Worm (Caenorhabditis elegans) whole organism, L4 larva: ENCODE data around the gene dmsr-16.

ENCODE experiments used
- D1046.2 ChIP-seq: fragments of 200-800 bp; sonication (Bioruptor generic); IDR thresholded peaks from 2 replicates; pipeline ENCODE4 v1.3.6; 2022; ENCODE audit warnings: missing genetic modification characterization, missing compliant biosample characterization
- F49E8.2 ChIP-seq: sonication (generic microtip); optimal IDR thresholded peaks from 2 replicates; lab custom pipeline; 2016; ENCODE audit warnings: missing compliant biosample characterization, mild to moderate bottlenecking, missing genetic modification characterization, borderline replicate concordance
- R02D3.7 ChIP-seq: fragments of 150-350 bp; sonication (generic microtip); optimal IDR thresholded peaks from 3 replicates; lab custom pipeline; 2014; ENCODE audit warnings: missing biosample characterization, missing genetic modification characterization
- T26A8.4 ChIP-seq: fragments of 200-800 bp; sonication (Bioruptor generic); IDR thresholded peaks from 2 replicates; pipeline ENCODE4 v1.3.6; 2022; ENCODE audit warnings: missing genetic modification characterization, missing compliant biosample characterization
- ZK337.2 ChIP-seq: fragments of 200-800 bp; sonication (Bioruptor generic); IDR thresholded peaks from 2 replicates; pipeline ENCODE4 v1.3.6; 2022; ENCODE audit warnings: missing genetic modification reagents, missing genetic modification characterization, missing compliant biosample characterization
- ZK546.5 ChIP-seq, 2 experiments: sonication (generic microtip); optimal IDR thresholded peaks; 2 replicates each; lab custom pipeline; 2017; ENCODE audit warnings: missing biosample characterization in 2 of 2, missing genetic modification characterization in 2 of 2
- aha-1 ChIP-seq: fragments of 150-350 bp; peaks from one replicate; lab custom pipeline; 2014; ENCODE audit warnings: missing biosample characterization, missing genetic modification characterization
- aly-2 ChIP-seq: sonication (generic microtip); optimal IDR thresholded peaks from 2 replicates; lab custom pipeline; 2018; ENCODE audit warnings: missing biosample characterization, missing genetic modification characterization
- ama-1 ChIP-seq: fragments of 150-350 bp; optimal IDR thresholded peaks from 2 replicates; lab custom pipeline; 2014; ENCODE audit warnings: inconsistent platforms, mixed read lengths
- ceh-28 ChIP-seq: fragments of 150-350 bp; optimal IDR thresholded peaks from 2 replicates; lab custom pipeline; 2014; ENCODE audit warnings: missing biosample characterization, missing genetic modification reagents, missing genetic modification characterization
- ceh-32 ChIP-seq: sonication (generic microtip); optimal IDR thresholded peaks from 2 replicates; lab custom pipeline; 2016; ENCODE audit warnings: mild to moderate bottlenecking, missing genetic modification characterization, missing compliant biosample characterization; ENCODE audit not compliant: poor library complexity
- ces-1 ChIP-seq: fragments of 150-350 bp; sonication (generic microtip); optimal IDR thresholded peaks from 4 replicates; lab custom pipeline; 2014; ENCODE audit warnings: missing biosample characterization, missing genetic modification reagents, missing genetic modification characterization
- ctbp-1 ChIP-seq: fragments of 200-800 bp; sonication (Bioruptor generic); IDR thresholded peaks from 2 replicates; pipeline ENCODE4 v1.3.6; 2022; ENCODE audit warnings: missing genetic modification reagents, missing genetic modification characterization, missing compliant biosample characterization
- daf-19 ChIP-seq: fragments of 200-800 bp; sonication (Bioruptor generic); conservative IDR thresholded peaks from 2 replicates; pipeline ENCODE4 v1.3.6; 2022; ENCODE audit warnings: missing genetic modification characterization, missing compliant biosample characterization
- dmd-6 ChIP-seq: fragments of 200-800 bp; sonication (Bioruptor generic); IDR thresholded peaks from 2 replicates; pipeline ENCODE4 v1.3.6; 2022; ENCODE audit warnings: missing genetic modification reagents, missing genetic modification characterization, missing compliant biosample characterization
- dmd-8 ChIP-seq: fragments of 200-800 bp; sonication (Bioruptor generic); IDR thresholded peaks from 2 replicates; pipeline ENCODE4 v1.3.6; 2022; ENCODE audit warnings: missing genetic modification characterization, missing compliant biosample characterization
- dmd-9 ChIP-seq: fragments of 200-800 bp; sonication (Bioruptor generic); IDR thresholded peaks from 2 replicates; pipeline ENCODE4 v1.3.6; 2022; ENCODE audit warnings: missing genetic modification reagents, missing genetic modification characterization, missing compliant biosample characterization
- dve-1 ChIP-seq: sonication (generic microtip); optimal IDR thresholded peaks from 2 replicates; lab custom pipeline; 2017; ENCODE audit warnings: antibody characterized with exemption, mild to moderate bottlenecking, missing genetic modification characterization, missing compliant biosample characterization; ENCODE audit not compliant: insufficient read depth
- egl-43 ChIP-seq: fragments of 200-800 bp; sonication (Bioruptor generic); IDR thresholded peaks from 2 replicates; pipeline ENCODE4 v1.3.6; 2022; ENCODE audit warnings: missing genetic modification reagents, missing genetic modification characterization, missing compliant biosample characterization
- gei-8 ChIP-seq: fragments of 200-800 bp; sonication (Bioruptor generic); optimal IDR thresholded peaks from 2 replicates; lab custom pipeline; 2018; ENCODE audit warnings: mild to moderate bottlenecking, missing genetic modification characterization, missing compliant biosample characterization
- hlh-30 ChIP-seq: sonication (generic microtip); optimal IDR thresholded peaks from 2 replicates; lab custom pipeline; 2017; ENCODE audit warnings: antibody characterized with exemption, mild to moderate bottlenecking, missing genetic modification characterization, missing compliant biosample characterization; ENCODE audit not compliant: insufficient read depth
- lin-1 ChIP-seq: fragments of 200-800 bp; sonication (Bioruptor generic); IDR thresholded peaks from 2 replicates; pipeline ENCODE4 v1.3.6; 2022; ENCODE audit warnings: missing genetic modification reagents, missing genetic modification characterization, missing compliant biosample characterization
- lin-15B ChIP-seq: fragments of 150-350 bp; sonication (generic microtip); optimal IDR thresholded peaks from 3 replicates; lab custom pipeline; 2014; ENCODE audit warnings: missing biosample characterization, missing genetic modification characterization
- lsy-2 ChIP-seq, 2 experiments: fragments of 150-350 bp in 1 of 2; sonication (generic microtip) in 1 of 2; optimal IDR thresholded peaks; 2 replicates each; lab custom pipeline; 2014 to 2017; ENCODE audit warnings: missing biosample characterization in 2 of 2, missing genetic modification characterization in 2 of 2
- madf-5 ChIP-seq, 2 experiments: fragments of 200-800 bp; sonication (Bioruptor generic); IDR thresholded peaks; 2 replicates each; pipeline ENCODE4 v1.3.6; 2022; ENCODE audit warnings: missing compliant biosample characterization in 2 of 2, missing genetic modification characterization in 2 of 2
- nhr-111 ChIP-seq: fragments of 200-800 bp; sonication (Bioruptor generic); optimal IDR thresholded peaks from 2 replicates; lab custom pipeline; 2018; ENCODE audit warnings: mild to moderate bottlenecking, missing genetic modification characterization, missing compliant biosample characterization
- nhr-237 ChIP-seq: sonication (generic microtip); optimal IDR thresholded peaks from 2 replicates; lab custom pipeline; 2017; ENCODE audit warnings: missing biosample characterization, missing genetic modification characterization
- nhr-48 ChIP-seq: sonication (generic microtip); optimal IDR thresholded peaks from 2 replicates; lab custom pipeline; 2016; ENCODE audit warnings: mild to moderate bottlenecking, missing genetic modification characterization, missing compliant biosample characterization
- nhr-76 ChIP-seq: fragments of 150-350 bp; optimal IDR thresholded peaks from 2 replicates; lab custom pipeline; 2014; ENCODE audit warnings: missing biosample characterization, missing genetic modification characterization
- nhr-77 ChIP-seq: fragments of 150-350 bp; optimal IDR thresholded peaks from 2 replicates; lab custom pipeline; 2014; ENCODE audit warnings: missing biosample characterization, missing genetic modification characterization
- pha-4 ChIP-seq, 2 experiments: fragments of 150-350 bp in 1 of 2; fragments of 200-800 bp in 1 of 2; sonication (Bioruptor generic) in 1 of 2; IDR thresholded peaks in 1 of 2; optimal IDR thresholded peaks in 1 of 2; 2 replicates each; pipeline versions ENCODE4 v1.3.6 to Lab custom; 2014 to 2022; ENCODE audit warnings: missing genetic modification characterization in 2 of 2, missing genetic modification reagents in 2 of 2, missing biosample characterization in 1 of 2, missing compliant biosample characterization in 1 of 2
- php-3 ChIP-seq: fragments of 200-800 bp; sonication (Bioruptor generic); IDR thresholded peaks from 2 replicates; pipeline ENCODE4 v1.3.6; 2022; ENCODE audit warnings: missing genetic modification reagents, missing genetic modification characterization, missing compliant biosample characterization
- saeg-2 ChIP-seq: fragments of 200-800 bp; sonication (Bioruptor generic); IDR thresholded peaks from 2 replicates; pipeline ENCODE4 v1.3.6; 2022; ENCODE audit warnings: missing genetic modification reagents, missing genetic modification characterization, missing compliant biosample characterization
- snpc-1.2 ChIP-seq: fragments of 200-800 bp; sonication (Bioruptor generic); IDR thresholded peaks from 2 replicates; pipeline ENCODE4 v1.3.6; 2022; ENCODE audit warnings: missing genetic modification reagents, missing genetic modification characterization, missing compliant biosample characterization
- tag-97 ChIP-seq: fragments of 200-800 bp; sonication (Bioruptor generic); IDR thresholded peaks from 2 replicates; pipeline ENCODE4 v1.3.6; 2022; ENCODE audit warnings: missing genetic modification characterization, missing compliant biosample characterization
- unc-130 ChIP-seq: sonication (generic microtip); optimal IDR thresholded peaks from 2 replicates; lab custom pipeline; 2016; ENCODE audit warnings: missing genetic modification reagents, missing genetic modification characterization, missing compliant biosample characterization
- unc-39 ChIP-seq: sonication (generic microtip); optimal IDR thresholded peaks from 2 replicates; lab custom pipeline; 2017; ENCODE audit warnings: missing biosample characterization, missing genetic modification characterization
- unc-62 ChIP-seq, 3 experiments: fragments of 150-350 bp in 1 of 3; sonication (generic microtip); optimal IDR thresholded peaks in 2 of 3; peaks in 1 of 3; 1 replicate in 1 of 3; 2 replicates in 2 of 3; lab custom pipeline; 2014 to 2017; ENCODE audit warnings: missing biosample characterization in 3 of 3, missing genetic modification characterization in 3 of 3, missing genetic modification reagents in 3 of 3, missing genotype in 1 of 3
- zag-1 ChIP-seq: fragments of 150-350 bp; optimal IDR thresholded peaks from 2 replicates; lab custom pipeline; 2014; ENCODE audit warnings: missing biosample characterization, missing genetic modification characterization
- zip-2 ChIP-seq: fragments of 150-350 bp; optimal IDR thresholded peaks from 2 replicates; lab custom pipeline; 2014; ENCODE audit warnings: missing biosample characterization, missing genetic modification characterization

Gene dmsr-16

DNA sequence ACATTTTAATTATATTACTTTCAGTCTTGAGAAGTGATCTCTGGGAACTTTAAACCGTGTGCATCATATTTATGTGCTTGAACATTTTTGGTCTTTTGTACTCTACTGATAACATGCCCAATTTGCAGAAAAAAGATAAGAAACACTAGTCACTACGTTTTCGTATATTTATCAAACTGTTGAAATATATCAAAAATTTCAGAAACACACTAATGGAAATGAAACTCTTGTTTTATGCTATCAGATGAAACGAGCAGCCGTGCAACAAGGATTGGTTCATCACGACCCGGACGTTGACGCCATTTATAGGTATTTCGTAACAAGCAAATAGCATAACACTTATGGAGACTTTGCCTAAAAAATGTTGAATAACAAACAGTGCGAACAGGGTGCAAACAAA is 14.6 kb upstream of the dmsr-16 start (continued):
- TF ChIP-seq dve-1 (tag; lab: Kevin White, UChicago) = no peak
- no peak for TF ChIP-seq egl-43 (GFP tag; lab: Robert Waterston, UW)
- no peak for TF ChIP-seq aly-2
- TF ChIP-seq D1046.2 (GFP tag; lab: Robert Waterston, UW) = no peak
- no peak for TF ChIP-seq R02D3.7
- no peak for TF ChIP-seq nhr-111 (GFP tag; lab: Kevin White, UChicago)

DNA sequence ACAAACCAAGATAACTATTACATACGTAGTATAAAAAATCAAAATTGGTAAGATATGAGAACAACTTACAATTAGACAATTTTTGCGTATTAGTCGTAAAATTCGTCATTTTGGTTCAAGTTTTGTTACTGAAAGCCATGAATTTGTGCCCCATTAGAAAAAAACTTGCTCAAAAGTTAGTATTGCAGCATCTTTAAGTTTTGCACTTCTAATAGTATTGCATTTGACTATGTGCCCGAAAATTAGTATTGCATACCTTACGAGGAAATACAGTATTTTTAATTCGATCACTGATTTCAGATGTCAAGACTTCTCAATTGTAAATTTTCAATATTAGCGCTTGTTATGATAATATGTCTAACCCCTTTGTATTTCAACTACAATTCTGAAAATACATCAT is 12.6 kb upstream of the dmsr-16 start, which contains the start of gene T15B7.8:
T15B7.8 (plus strand) TSS at position 301 of the 400 bp plus-strand sequence.
- TF ChIP-seq saeg-2 (GFP tag; lab: Robert Waterston, UW) (no peak), dmd-6 (GFP tag; lab: Robert Waterston, UW) (no peak), lsy-2 (tag; optimal IDR thresholded peaks at IDR 0.05; lab: Kevin White, UChicago) (no peak), T26A8.4 (no peak), F49E8.2 (tag; lab: Kevin White, UChicago) (no peak), unc-39 (no peak), dmd-8 (GFP tag; lab: Robert Waterston, UW) (no peak)

DNA sequence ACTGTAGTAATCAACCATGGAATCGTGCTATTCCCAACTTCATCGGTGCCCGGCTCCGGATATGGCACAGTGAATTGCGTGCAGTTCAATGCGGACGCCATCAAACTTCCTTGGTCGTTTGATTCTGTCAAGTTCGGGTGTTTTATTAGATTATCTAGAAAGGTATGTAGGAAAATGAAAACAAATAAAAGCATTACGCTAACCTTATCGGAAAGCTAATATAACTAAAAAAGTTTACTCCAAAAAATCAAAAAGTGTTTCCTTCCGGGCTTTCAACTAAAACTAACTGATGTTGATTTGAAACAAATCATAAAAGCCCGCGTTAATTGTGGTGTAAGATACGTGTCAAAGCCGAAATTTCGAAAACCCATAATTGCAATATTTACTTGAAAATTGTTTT is 10.9 kb upstream of the dmsr-16 start, which contains the start of gene dmsr-13:
dmsr-13 (minus strand) TSS at position 101 of the 400 bp plus-strand sequence.
- TF ChIP-seq tag-97 (GFP tag; lab: Robert Waterston, UW) = no peak
- TF ChIP-seq nhr-237 (tag; lab: Kevin White, UChicago) = no peak
- no peak for TF ChIP-seq ama-1
- TF ChIP-seq ctbp-1 (GFP tag; lab: Robert Waterston, UW) = no peak
- no peak for TF ChIP-seq php-3 (GFP tag; lab: Robert Waterston, UW)
- no peak for TF ChIP-seq unc-130 (GFP tag; lab: Kevin White, UChicago)
- no peak for TF ChIP-seq aha-1 (tag; lab: Kevin White, UChicago)
- TF ChIP-seq gei-8 = no peak
- no peak for TF ChIP-seq lin-15B (tag; lab: Kevin White, UChicago)
- no peak for TF ChIP-seq hlh-30 (tag; lab: Kevin White, UChicago)

DNA sequence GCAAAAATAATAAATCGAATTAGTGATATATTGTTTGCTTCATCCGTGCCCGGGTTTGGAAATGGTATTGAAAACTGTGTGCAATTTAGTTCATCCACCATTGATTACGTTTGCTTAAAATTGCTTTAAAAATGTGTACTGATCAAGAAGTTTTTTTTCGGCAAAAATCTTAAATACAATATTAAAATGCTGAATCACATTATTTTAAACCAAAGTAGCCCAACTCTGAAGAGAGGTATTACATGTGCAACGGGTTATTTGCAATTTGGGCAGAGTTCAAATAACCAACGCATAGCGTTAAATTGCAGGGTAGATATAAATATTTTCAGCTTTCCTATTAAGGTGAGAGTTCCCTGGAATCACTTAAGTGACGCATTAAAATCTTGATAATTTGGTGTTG is 8.3 kb upstream of the dmsr-16 start, which contains the start of gene dmsr-14:
dmsr-14 (minus strand) TSS at position 101 of the 400 bp plus-strand sequence.
- TF ChIP-seq ceh-28 (tag; lab: Kevin White, UChicago) = no peak
- TF ChIP-seq zip-2 = no peak
- TF ChIP-seq ZK337.2 (GFP tag; lab: Robert Waterston, UW) = no peak
- TF ChIP-seq nhr-77 (tag; lab: Kevin White, UChicago) = no peak
- no peak for TF ChIP-seq nhr-76 (tag; lab: Kevin White, UChicago)
- no peak for TF ChIP-seq ceh-32 (tag; lab: Kevin White, UChicago)
- no peak for TF ChIP-seq snpc-1.2 (GFP tag; lab: Robert Waterston, UW)
- TF ChIP-seq ces-1 = no peak
- TF ChIP-seq dmd-9 = no peak
- TF ChIP-seq daf-19 (GFP tag; lab: Robert Waterston, UW) = no peak

DNA sequence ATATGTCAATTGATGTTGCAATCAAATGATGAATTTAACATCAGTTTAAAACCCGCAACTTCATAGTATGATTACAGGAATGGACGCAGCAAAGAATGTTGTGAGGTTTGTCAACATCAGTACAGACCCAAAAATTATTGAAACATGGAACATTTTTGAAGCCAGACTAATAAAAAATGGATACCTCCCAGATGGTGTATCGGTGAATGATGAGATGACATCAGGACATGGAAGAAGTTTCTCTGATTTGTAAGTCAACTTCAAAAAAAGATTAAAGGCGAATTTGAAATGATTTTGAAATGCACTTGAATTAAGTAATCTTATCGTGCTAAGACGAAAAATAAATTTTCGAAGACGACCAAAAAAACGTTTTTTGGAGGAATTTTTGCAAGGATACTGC is 5.0 kb upstream of the dmsr-16 start:
- TF ChIP-seq madf-5 (GFP tag; IDR thresholded peaks at IDR 0.05; lab: Robert Waterston, UW) (no peak), saeg-2 (GFP tag; lab: Robert Waterston, UW) (no peak), unc-62 (GFP tag; optimal IDR thresholded peaks at IDR 0.05 in 1 of 2; lab: Kevin White, UChicago) (peak in 1 of 2 experiments; percentile 37), unc-62 (tag; optimal IDR thresholded peaks at IDR 0.05; lab: Kevin White, UChicago) (no peak), nhr-48 (no peak), pha-4 (GFP tag; IDR thresholded peaks at IDR 0.05; lab: Robert Waterston, UW) (no peak), pha-4 (tag; optimal IDR thresholded peaks at IDR 0.05; lab: Kevin White, UChicago) (no peak), aha-1 (tag; lab: Kevin White, UChicago) (peak; percentile 65), lin-1 (GFP tag; lab: Robert Waterston, UW) (no peak), zag-1 (tag; lab: Kevin White, UChicago) (no peak), nhr-237 (tag; lab: Kevin White, UChicago) (no peak), ZK546.5 (tag; optimal IDR thresholded peaks at IDR 0.05; lab: Kevin White, UChicago) (no peak)
